Fruit fly (Drosophila melanogaster) whole organism, embryonic: ENCODE results near the gene srl.
A peak's percentile ranks its signal among the peaks of the same experiment; 100 is the strongest.

Experiments used
- Bdp1 ChIP-seq: fragments of 200-800 bp; sonication (Bioruptor generic); optimal IDR thresholded peaks from 3 replicates; lab custom pipeline; 2016; ENCODE audit warnings: missing biosample characterization, missing genetic modification characterization
- Bteb2 ChIP-seq: fragments of 200-800 bp; sonication (Bioruptor generic); optimal IDR thresholded peaks from 2 replicates; lab custom pipeline; 2016; ENCODE audit warnings: missing biosample characterization, missing genetic modification characterization
- CG6272 ChIP-seq: fragments of 200-800 bp; sonication (Bioruptor generic); IDR thresholded peaks from 2 replicates; pipeline ENCODE4 v1.3.6; 2022; ENCODE audit warnings: missing biosample characterization, missing genetic modification characterization
- CG7556 ChIP-seq: fragments of 200-800 bp; sonication (Bioruptor generic); optimal IDR thresholded peaks from 2 replicates; lab custom pipeline; 2017; ENCODE audit warnings: missing biosample characterization, mild to moderate bottlenecking, missing genetic modification characterization
- Pdp1 ChIP-seq, 2 experiments: fragments of 200-800 bp; sonication (Bioruptor generic); optimal IDR thresholded peaks; 3 replicates each; lab custom pipeline; 2016; ENCODE audit warnings: missing biosample characterization in 2 of 2, missing genetic modification characterization in 2 of 2, mild to moderate bottlenecking in 1 of 2, moderate library complexity in 1 of 2
- Stat92E ChIP-seq, 3 experiments: fragments of >200 bp in 2 of 3; fragments of 200-800 bp in 1 of 3; sonication (Bioruptor generic) in 1 of 3; optimal IDR thresholded peaks; 2 replicates each; lab custom pipeline; 2017 to 2019; ENCODE audit warnings: missing biosample characterization in 3 of 3, missing genetic modification characterization in 3 of 3, mild to moderate bottlenecking in 1 of 3, moderate library complexity in 1 of 3
- caup ChIP-seq: fragments of 200-800 bp; sonication (Bioruptor generic); optimal IDR thresholded peaks from 3 replicates; lab custom pipeline; 2017; ENCODE audit warnings: missing biosample characterization, mild to moderate bottlenecking, missing genetic modification characterization, moderate library complexity; ENCODE audit not compliant: severe bottlenecking
- dmrt11E ChIP-seq: fragments of 200-800 bp; sonication (Bioruptor generic); optimal IDR thresholded peaks from 3 replicates; lab custom pipeline; 2018; ENCODE audit warnings: missing biosample characterization, mild to moderate bottlenecking, missing genetic modification characterization, moderate library complexity
- dysf ChIP-seq: fragments of 200-800 bp; sonication (Bioruptor generic); IDR thresholded peaks from 3 replicates; pipeline ENCODE4 v1.3.6; 2022; ENCODE audit warnings: missing biosample characterization, missing genetic modification characterization
- fru ChIP-seq: fragments of >200 bp; optimal IDR thresholded peaks from 2 replicates; lab custom pipeline; 2017
- pb ChIP-seq: fragments of 200-800 bp; sonication (Bioruptor generic); optimal IDR thresholded peaks from 3 replicates; lab custom pipeline; 2016; ENCODE audit warnings: missing biosample characterization, missing genetic modification characterization
- zf30C ChIP-seq: fragments of 200-800 bp; sonication (Bioruptor generic); optimal IDR thresholded peaks from 3 replicates; lab custom pipeline; 2018; ENCODE audit warnings: missing biosample characterization, mild to moderate bottlenecking, missing genetic modification characterization

dm6 chr3R:4478220-4479037 is 49.3 kb upstream of the srl start:
- peak; percentile 83 to 87 for TF ChIP-seq Pdp1 (GFP tag; optimal IDR thresholded peaks at IDR 0.05; lab: Kevin White, UChicago)
- TF ChIP-seq dmrt11E (tag; lab: Kevin White, UChicago): peak; percentile 61
- TF ChIP-seq caup (GFP tag; lab: Kevin White, UChicago): peak; percentile 90
- TF ChIP-seq pb (GFP tag; lab: Kevin White, UChicago): peak; percentile 81
- peak; percentile 87 for TF ChIP-seq CG7556
- peak; percentile 91 for TF ChIP-seq Bteb2 (GFP tag; lab: Kevin White, UChicago)
- peak in 1 of 3 experiments; percentile 51 for TF ChIP-seq Stat92E (GFP tag; optimal IDR thresholded peaks at IDR 0.05; lab: Kevin White, UChicago)
- TF ChIP-seq dysf (GFP tag; lab: Robert Waterston, UW): peak; percentile 86
- TF ChIP-seq fru (lab: Kevin White, UChicago): no peak
- peak; percentile 63 for TF ChIP-seq Bdp1
- TF ChIP-seq CG6272 (GFP tag; lab: Robert Waterston, UW): 0 out of 2 replicates have a peak, but pooled peaks have one; percentile 20
- TF ChIP-seq zf30C (GFP tag; lab: Kevin White, UChicago): no peak
